Fruit fly (Drosophila melanogaster) whole organism, adult: ENCODE measurements around the gene Fancm.

ENCODE experiments used
- CG11617 ChIP-seq: fragments of 200-800 bp; sonication (Bioruptor generic); optimal IDR thresholded peaks from 2 replicates; lab custom pipeline; 2017; ENCODE audit warnings: mild to moderate bottlenecking, missing biosample characterization, missing genetic modification reagents, missing genetic modification characterization
- CG12768 ChIP-seq: fragments of 200-800 bp; sonication (Bioruptor generic); optimal IDR thresholded peaks from 2 replicates; lab custom pipeline; 2017; ENCODE audit warnings: missing biosample characterization, missing genetic modification characterization, mild to moderate bottlenecking, moderate library complexity, missing genetic modification reagents
- CG14711 ChIP-seq: fragments of 200-800 bp; sonication (Bioruptor generic); optimal IDR thresholded peaks from 2 replicates; lab custom pipeline; 2018; ENCODE audit warnings: missing biosample characterization, mild to moderate bottlenecking, missing genetic modification characterization, moderate library complexity
- bab1 ChIP-seq: fragments of 200-800 bp; sonication (Bioruptor generic); optimal IDR thresholded peaks from 3 replicates; lab custom pipeline; 2019; ENCODE audit warnings: missing biosample characterization, mild to moderate bottlenecking, missing genetic modification characterization, moderate library complexity
- pad ChIP-seq: fragments of 200-800 bp; sonication (Bioruptor generic); optimal IDR thresholded peaks from 3 replicates; lab custom pipeline; 2017; ENCODE audit warnings: missing biosample characterization, missing genetic modification characterization, mild to moderate bottlenecking, moderate library complexity, missing genetic modification reagents
- toe ChIP-seq: fragments of 200-800 bp; sonication (Bioruptor generic); optimal IDR thresholded peaks from 2 replicates; lab custom pipeline; 2016; ENCODE audit warnings: missing biosample characterization, missing genetic modification characterization

dm6 chr3R:21447656-21448055 is 34.5 kb upstream of the Fancm start:
- no peak for TF ChIP-seq bab1 (GFP tag; lab: Kevin White, UChicago)
- TF ChIP-seq pad (GFP tag; lab: Kevin White, UChicago), result no peak
- TF ChIP-seq CG14711 (tag; lab: Kevin White, UChicago), result no peak
- TF ChIP-seq toe (GFP tag; lab: Kevin White, UChicago), result no peak
- no peak for TF ChIP-seq CG12768 (GFP tag; lab: Kevin White, UChicago)
- TF ChIP-seq CG11617, result no peak
